Worm (Caenorhabditis elegans) whole organism, L2 larva: ENCODE results near the gene eef-1B.1.

Experiments used
- C34F6.9 ChIP-seq: fragments of 150-350 bp; optimal IDR thresholded peaks from 2 replicates; lab custom pipeline; 2014; ENCODE audit warnings: missing biosample characterization, missing genetic modification characterization
- F13H6.1 ChIP-seq: sonication (generic microtip); optimal IDR thresholded peaks from 2 replicates; lab custom pipeline; 2016; ENCODE audit warnings: missing genetic modification characterization, missing compliant biosample characterization
- R02D3.7 ChIP-seq: fragments of 150-350 bp; optimal IDR thresholded peaks from 2 replicates; lab custom pipeline; 2014; ENCODE audit warnings: missing biosample characterization, missing genetic modification characterization
- Y55F3AM.14 ChIP-seq: fragments of 200-800 bp; sonication (Bioruptor generic); optimal IDR thresholded peaks from 2 replicates; lab custom pipeline; 2018; ENCODE audit warnings: mild to moderate bottlenecking, missing genetic modification characterization, missing compliant biosample characterization
- ZK546.5 ChIP-seq: sonication (generic microtip); optimal IDR thresholded peaks from 2 replicates; lab custom pipeline; 2017; ENCODE audit warnings: missing biosample characterization, missing genetic modification characterization
- alr-1 ChIP-seq: fragments of 150-350 bp; optimal IDR thresholded peaks from 2 replicates; lab custom pipeline; 2014; ENCODE audit warnings: missing biosample characterization, missing genetic modification characterization
- aly-2 ChIP-seq: fragments of 150-350 bp; optimal IDR thresholded peaks from 2 replicates; lab custom pipeline; 2014; ENCODE audit warnings: missing biosample characterization, missing genetic modification characterization
- blmp-1 ChIP-seq: sonication (generic microtip); optimal IDR thresholded peaks from 2 replicates; lab custom pipeline; 2017; ENCODE audit warnings: missing genetic modification characterization, mild to moderate bottlenecking, missing compliant biosample characterization, antibody characterized with exemption, moderate library complexity; ENCODE audit not compliant: insufficient read depth
- ceh-16 ChIP-seq: fragments of 150-350 bp; optimal IDR thresholded peaks from 2 replicates; lab custom pipeline; 2014; ENCODE audit warnings: missing biosample characterization, missing genetic modification characterization
- ceh-82 ChIP-seq: fragments of 150-350 bp; optimal IDR thresholded peaks from 2 replicates; lab custom pipeline; 2014; ENCODE audit warnings: missing biosample characterization, missing genetic modification characterization
- crh-2 ChIP-seq: sonication (generic microtip); optimal IDR thresholded peaks from 2 replicates; lab custom pipeline; 2017; ENCODE audit warnings: missing biosample characterization, missing genetic modification characterization
- dmd-4 ChIP-seq: sonication (generic microtip); optimal IDR thresholded peaks from 2 replicates; lab custom pipeline; 2017; ENCODE audit warnings: missing biosample characterization, missing genetic modification characterization
- egl-27 ChIP-seq: sonication (generic microtip); optimal IDR thresholded peaks from 3 replicates; lab custom pipeline; 2017; ENCODE audit warnings: missing biosample characterization, missing genetic modification reagents, missing genetic modification characterization
- elt-3 ChIP-seq: sonication (generic microtip); optimal IDR thresholded peaks from 2 replicates; lab custom pipeline; 2017; ENCODE audit warnings: missing biosample characterization, missing genetic modification characterization
- fos-1 ChIP-seq: fragments of 150-350 bp; optimal IDR thresholded peaks from 2 replicates; lab custom pipeline; 2014; ENCODE audit warnings: missing biosample characterization, missing genetic modification characterization
- gmeb-1 ChIP-seq: fragments of 150-350 bp; optimal IDR thresholded peaks from 2 replicates; lab custom pipeline; 2014; ENCODE audit warnings: missing biosample characterization, missing genetic modification characterization
- lin-11 ChIP-seq: fragments of 150-350 bp; sonication (generic microtip); optimal IDR thresholded peaks from 2 replicates; lab custom pipeline; 2014; ENCODE audit warnings: missing biosample characterization, missing genetic modification characterization, inconsistent platforms, mixed read lengths
- lin-13 ChIP-seq: fragments of 150-350 bp; optimal IDR thresholded peaks from 2 replicates; lab custom pipeline; 2014; ENCODE audit warnings: missing biosample characterization, missing genetic modification reagents, missing genetic modification characterization
- lin-39 ChIP-seq: fragments of 150-350 bp; optimal IDR thresholded peaks from 2 replicates; lab custom pipeline; 2014; ENCODE audit warnings: missing biosample characterization, missing genetic modification reagents, missing genetic modification characterization
- lsy-2 ChIP-seq, 2 experiments: fragments of 150-350 bp in 1 of 2; sonication (generic microtip) in 1 of 2; optimal IDR thresholded peaks; 2 replicates each; lab custom pipeline; 2014 to 2017; ENCODE audit warnings: missing biosample characterization in 2 of 2, missing genetic modification characterization in 2 of 2
- mab-5 ChIP-seq: fragments of 150-350 bp; optimal IDR thresholded peaks from 2 replicates; lab custom pipeline; 2014; ENCODE audit warnings: missing biosample characterization, missing genetic modification characterization
- mbf-1 ChIP-seq: sonication (generic microtip); optimal IDR thresholded peaks from 2 replicates; lab custom pipeline; 2017; ENCODE audit warnings: missing biosample characterization, missing genetic modification characterization
- mdl-1 ChIP-seq, 2 experiments: fragments of 150-350 bp in 1 of 2; sonication (generic microtip) in 1 of 2; optimal IDR thresholded peaks; 2 replicates each; lab custom pipeline; 2017; ENCODE audit warnings: missing biosample characterization in 2 of 2, missing genetic modification characterization in 2 of 2
- nhr-10 ChIP-seq: sonication (generic microtip); optimal IDR thresholded peaks from 2 replicates; lab custom pipeline; 2017; ENCODE audit warnings: missing biosample characterization, missing genetic modification characterization
- nhr-12 ChIP-seq: fragments of 150-350 bp; optimal IDR thresholded peaks from 2 replicates; lab custom pipeline; 2014; ENCODE audit warnings: missing biosample characterization, missing genetic modification characterization
- nhr-129 ChIP-seq: fragments of 150-350 bp; optimal IDR thresholded peaks from 2 replicates; lab custom pipeline; 2014; ENCODE audit warnings: missing biosample characterization, missing genetic modification characterization
- nhr-21 ChIP-seq: fragments of 150-350 bp; optimal IDR thresholded peaks from 2 replicates; lab custom pipeline; 2014; ENCODE audit warnings: missing biosample characterization, missing genetic modification characterization
- nhr-23 ChIP-seq: fragments of 150-350 bp; optimal IDR thresholded peaks from 2 replicates; lab custom pipeline; 2014; ENCODE audit warnings: missing biosample characterization, missing genetic modification reagents, missing genetic modification characterization
- nhr-237 ChIP-seq: fragments of 150-350 bp; optimal IDR thresholded peaks from 2 replicates; lab custom pipeline; 2014; ENCODE audit warnings: missing biosample characterization, missing genetic modification characterization
- nhr-25 ChIP-seq: fragments of 150-350 bp; sonication (generic microtip); optimal IDR thresholded peaks from 3 replicates; lab custom pipeline; 2014; ENCODE audit warnings: missing biosample characterization, missing genetic modification characterization
- nhr-6 ChIP-seq: fragments of 150-350 bp; optimal IDR thresholded peaks from 2 replicates; lab custom pipeline; 2014; ENCODE audit warnings: missing biosample characterization, missing genetic modification characterization
- nhr-77 ChIP-seq: fragments of 150-350 bp; optimal IDR thresholded peaks from 2 replicates; lab custom pipeline; 2014; ENCODE audit warnings: missing biosample characterization, missing genetic modification characterization
- peb-1 ChIP-seq: fragments of 150-350 bp; optimal IDR thresholded peaks from 2 replicates; lab custom pipeline; 2014; ENCODE audit warnings: missing biosample characterization, missing genetic modification characterization
- sem-4 ChIP-seq: fragments of 150-350 bp; optimal IDR thresholded peaks from 2 replicates; lab custom pipeline; 2014; ENCODE audit warnings: missing biosample characterization, missing genetic modification reagents, missing genetic modification characterization
- skn-1 ChIP-seq: sonication (generic microtip); optimal IDR thresholded peaks from 2 replicates; lab custom pipeline; 2017; ENCODE audit warnings: missing biosample characterization, missing genetic modification characterization
- sma-3 ChIP-seq: sonication (generic microtip); optimal IDR thresholded peaks from 2 replicates; lab custom pipeline; 2016; ENCODE audit warnings: missing genetic modification reagents, missing genetic modification characterization, missing compliant biosample characterization
- sma-9 ChIP-seq, 2 experiments: fragments of 150-350 bp in 1 of 2; sonication (generic microtip) in 1 of 2; optimal IDR thresholded peaks; 2 replicates each; lab custom pipeline; 2014 to 2016; ENCODE audit warnings: missing genetic modification characterization in 2 of 2, mild to moderate bottlenecking in 1 of 2, missing biosample characterization in 1 of 2, missing compliant biosample characterization in 1 of 2, missing genetic modification reagents in 1 of 2, moderate library complexity in 1 of 2
- snpc-4 ChIP-seq: fragments of 150-350 bp; optimal IDR thresholded peaks from 2 replicates; lab custom pipeline; 2014; ENCODE audit warnings: missing biosample characterization, missing genetic modification characterization
- unc-39 ChIP-seq: fragments of 150-350 bp; optimal IDR thresholded peaks from 2 replicates; lab custom pipeline; 2014; ENCODE audit warnings: missing biosample characterization, missing genetic modification characterization
- unc-55 ChIP-seq: fragments of 150-350 bp; sonication (generic microtip); optimal IDR thresholded peaks from 3 replicates; lab custom pipeline; 2014; ENCODE audit warnings: missing biosample characterization, missing genetic modification reagents, missing genetic modification characterization
- unc-62 ChIP-seq: fragments of 150-350 bp; optimal IDR thresholded peaks from 2 replicates; lab custom pipeline; 2014; ENCODE audit warnings: missing biosample characterization, missing genetic modification reagents, missing genetic modification characterization
- zag-1 ChIP-seq: fragments of 150-350 bp; optimal IDR thresholded peaks from 2 replicates; lab custom pipeline; 2014; ENCODE audit warnings: missing biosample characterization, missing genetic modification characterization
- ztf-1 ChIP-seq: fragments of 200-800 bp; sonication (Bioruptor generic); conservative IDR thresholded peaks from 2 replicates; pipeline ENCODE4 v1.3.6; 2022; ENCODE audit warnings: missing genetic modification characterization, missing compliant biosample characterization
- ztf-11 ChIP-seq: sonication (generic microtip); optimal IDR thresholded peaks from 2 replicates; lab custom pipeline; 2017; ENCODE audit warnings: missing biosample characterization, missing genetic modification characterization
- ztf-4 ChIP-seq: fragments of 150-350 bp; optimal IDR thresholded peaks from 2 replicates; lab custom pipeline; 2014; ENCODE audit warnings: missing biosample characterization, missing genetic modification characterization

The eef-1B.1 gene

ce11 chrIII:7973201-7973767, at the start of gene eef-1B.1, which contains the start of gene aco-2:
eef-1B.1 (minus strand) TSS chrIII:7973386.
aco-2 (plus strand) TSS chrIII:7973717.
- TF ChIP-seq elt-3 (tag; lab: Kevin White, UChicago): no peak
- peak; percentile 52 for TF ChIP-seq zag-1 (tag; lab: Kevin White, UChicago)
- TF ChIP-seq crh-2 (tag; lab: Kevin White, UChicago): peak; percentile 93
- TF ChIP-seq sma-9 (GFP tag; optimal IDR thresholded peaks at IDR 0.05; lab: Kevin White, UChicago): peak; percentile 95
- no peak for TF ChIP-seq sma-9 (tag; optimal IDR thresholded peaks at IDR 0.05; lab: Kevin White, UChicago)
- peak; percentile 94 for TF ChIP-seq nhr-21 (tag; lab: Kevin White, UChicago)
- TF ChIP-seq Y55F3AM.14 (GFP tag; lab: Kevin White, UChicago): peak; percentile 36
- TF ChIP-seq blmp-1: peak; percentile 82
- peak; percentile 28 for TF ChIP-seq nhr-12 (tag; lab: Kevin White, UChicago)
- peak; percentile 80 for TF ChIP-seq nhr-77 (tag; lab: Kevin White, UChicago)
- TF ChIP-seq gmeb-1 (tag; lab: Kevin White, UChicago): peak; percentile 93
- TF ChIP-seq snpc-4: peak; percentile 73
- no peak for TF ChIP-seq nhr-237 (tag; lab: Kevin White, UChicago)
- TF ChIP-seq ceh-16 (tag; lab: Kevin White, UChicago): peak; percentile 56
- TF ChIP-seq F13H6.1 (tag; lab: Kevin White, UChicago): peak; percentile 90
- peak; percentile 94 for TF ChIP-seq nhr-25 (tag; lab: Kevin White, UChicago)
- TF ChIP-seq skn-1 (tag; lab: Kevin White, UChicago): peak; percentile 52
- TF ChIP-seq sma-3 (GFP tag; lab: Kevin White, UChicago): peak; percentile 94
- TF ChIP-seq alr-1 (tag; lab: Kevin White, UChicago): no peak
- TF ChIP-seq unc-62 (GFP tag; lab: Kevin White, UChicago): peak; percentile 26
- TF ChIP-seq nhr-129 (tag; lab: Kevin White, UChicago): peak; percentile 93
- TF ChIP-seq C34F6.9: peak; percentile 92
- TF ChIP-seq ztf-4 (tag; lab: Kevin White, UChicago): peak; percentile 55
- peak; percentile 47 for TF ChIP-seq ZK546.5 (tag; lab: Kevin White, UChicago)
- peak; percentile 75 for TF ChIP-seq sem-4 (tag; lab: Kevin White, UChicago)
- TF ChIP-seq lin-39 (tag; lab: Kevin White, UChicago): no peak
- TF ChIP-seq egl-27 (tag; lab: Kevin White, UChicago): peak; percentile 87
- peak; percentile 90 for TF ChIP-seq lin-11 (tag; lab: Kevin White, UChicago)
- peak in 1 of 2 experiments; percentile 61 for TF ChIP-seq mdl-1 (tag; optimal IDR thresholded peaks at IDR 0.05; lab: Kevin White, UChicago)
- TF ChIP-seq R02D3.7: peak; percentile 50
- no peak for TF ChIP-seq aly-2
- peak; percentile 86 to 95 for TF ChIP-seq lsy-2 (tag; optimal IDR thresholded peaks at IDR 0.05; lab: Kevin White, UChicago)
- no peak for TF ChIP-seq dmd-4 (tag; lab: Kevin White, UChicago)
- TF ChIP-seq nhr-10 (tag; lab: Kevin White, UChicago): no peak
- peak; percentile 97 for TF ChIP-seq unc-55 (GFP tag; lab: Kevin White, UChicago)
- TF ChIP-seq mbf-1 (tag; lab: Kevin White, UChicago): no peak
- peak; percentile 89 for TF ChIP-seq lin-13
- peak; percentile 80 for TF ChIP-seq fos-1
- TF ChIP-seq mab-5: peak; percentile 86
- no peak for TF ChIP-seq ztf-11 (tag; lab: Kevin White, UChicago)
- TF ChIP-seq nhr-6 (tag; lab: Kevin White, UChicago): peak; percentile 27

ce11 chrIII:8022077-8022476, 48.9 kb upstream of the eef-1B.1 start, which contains the start of gene F44B9.2:
F44B9.2 (plus strand) TSS chrIII:8022463.
- TF ChIP-seq elt-3 (tag; lab: Kevin White, UChicago): no peak

- no peak for TF ChIP-seq egl-27 (tag; lab: Kevin White, UChicago)
- TF ChIP-seq snpc-4: no peak
- TF ChIP-seq C34F6.9: peak; percentile 95
- no peak for TF ChIP-seq aly-2
- TF ChIP-seq sem-4 (tag; lab: Kevin White, UChicago): peak; percentile 51
- no peak for TF ChIP-seq nhr-6 (tag; lab: Kevin White, UChicago)
- TF ChIP-seq peb-1 (tag; lab: Kevin White, UChicago): no peak
- TF ChIP-seq nhr-12 (tag; lab: Kevin White, UChicago): no peak
- TF ChIP-seq mbf-1 (tag; lab: Kevin White, UChicago): no peak
- TF ChIP-seq unc-55 (GFP tag; lab: Kevin White, UChicago): peak; percentile 89
- peak; percentile 83 for TF ChIP-seq crh-2 (tag; lab: Kevin White, UChicago)
- no peak for TF ChIP-seq R02D3.7
- no peak for TF ChIP-seq unc-39 (tag; lab: Kevin White, UChicago)
- peak; percentile 77 to 92 for TF ChIP-seq lsy-2 (tag; optimal IDR thresholded peaks at IDR 0.05; lab: Kevin White, UChicago)
- no peak for TF ChIP-seq alr-1 (tag; lab: Kevin White, UChicago)
- peak; percentile 82 for TF ChIP-seq nhr-129 (tag; lab: Kevin White, UChicago)
- peak; percentile 72 for TF ChIP-seq fos-1
- TF ChIP-seq ceh-82 (tag; lab: Kevin White, UChicago): no peak
- TF ChIP-seq Y55F3AM.14 (GFP tag; lab: Kevin White, UChicago): no peak
- TF ChIP-seq lin-13: peak; percentile 85
- no peak for TF ChIP-seq ZK546.5 (tag; lab: Kevin White, UChicago)
- TF ChIP-seq mab-5: peak; percentile 63
- TF ChIP-seq nhr-77 (tag; lab: Kevin White, UChicago): no peak
- TF ChIP-seq gmeb-1 (tag; lab: Kevin White, UChicago): peak; percentile 87
- TF ChIP-seq ztf-11 (tag; lab: Kevin White, UChicago): no peak
- TF ChIP-seq nhr-23: no peak
- peak; percentile 61 for TF ChIP-seq F13H6.1 (tag; lab: Kevin White, UChicago)
- no peak for TF ChIP-seq ztf-1 (GFP tag; lab: Robert Waterston, UW)
- TF ChIP-seq ztf-4 (tag; lab: Kevin White, UChicago): no peak
These were observed 47.7 kb upstream of the eef-1B.1 start, which contains the start of gene lin-36 for ce11 chrIII:8020823-8021332. lin-36 (minus strand) TSS chrIII:8020873.
